Fruit fly (Drosophila melanogaster): ENCODE results near the gene CG16711.

CG16711 gene

DNA sequence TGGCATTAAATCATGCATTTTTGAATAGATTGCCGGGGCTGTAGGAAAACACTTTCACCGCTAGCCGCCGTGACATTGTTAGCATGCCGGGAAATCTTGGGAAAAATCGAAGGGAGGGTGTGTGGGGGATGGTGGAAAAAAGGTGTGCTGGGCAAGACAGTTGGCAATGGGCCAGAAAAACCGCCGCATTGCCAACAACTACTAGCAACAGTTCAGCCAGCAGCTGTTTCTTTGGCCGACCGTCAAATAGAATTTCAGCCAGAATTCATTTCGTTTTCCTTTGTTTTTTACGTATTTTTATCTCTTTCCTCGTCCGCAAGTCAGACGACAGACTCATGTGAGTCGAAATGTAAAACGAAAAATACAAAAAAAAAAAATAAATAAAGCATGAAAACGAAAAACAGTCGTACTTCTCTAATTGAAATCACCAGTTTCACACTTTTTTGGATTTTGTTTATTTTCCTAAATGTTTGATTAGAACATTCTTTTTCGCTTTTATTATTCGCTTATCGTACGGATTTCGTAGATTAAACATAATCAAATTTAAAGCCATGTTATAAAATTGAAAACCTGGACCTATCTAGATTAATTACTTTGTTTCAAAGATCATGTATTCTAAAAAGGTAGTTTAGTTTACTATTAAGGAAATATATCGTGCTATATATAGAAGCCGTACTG lies 13.2 kb upstream of the CG16711 start (continued):
- TF ChIP-seq gem (tag; optimal IDR thresholded peaks at IDR 0.05) (peak; percentile 69), CG8281 (tag; optimal IDR thresholded peaks at IDR 0.05) (no peak), Adf1 (GFP tag; IDR thresholded peaks at IDR 0.05) (0 out of 2 replicates have a peak, but pooled peaks have one; percentile 6), tll (GFP tag; optimal IDR thresholded peaks at IDR 0.05) (no peak), caup (GFP tag; optimal IDR thresholded peaks at IDR 0.05; ENCODE audit: severe bottlenecking) (peak; percentile 25), cato (GFP tag; optimal IDR thresholded peaks at IDR 0.05; ENCODE audit: borderline replicate concordance) (no peak), zfh2 (GFP tag; optimal IDR thresholded peaks at IDR 0.05) (no peak), Ets65A (GFP tag) (no peak), tx (GFP tag; optimal IDR thresholded peaks at IDR 0.05) (no peak), cwo (GFP tag; optimal IDR thresholded peaks at IDR 0.05) (no peak), Mad (GFP tag; optimal IDR thresholded peaks at IDR 0.05) (no peak), CG2202 (tag; optimal IDR thresholded peaks at IDR 0.05) (no peak), CG10654 (GFP tag; optimal IDR thresholded peaks at IDR 0.05) (no peak), MTF-1 (GFP tag; optimal IDR thresholded peaks at IDR 0.05; ENCODE audit: borderline replicate concordance) (no peak), CG12659 (GFP tag; optimal IDR thresholded peaks at IDR 0.05) (peak; percentile 58), Fer3 (tag; optimal IDR thresholded peaks at IDR 0.05) (peak; percentile 57), BEAF-32 (GFP tag; optimal IDR thresholded peaks at IDR 0.05) (no peak), Bteb2 (GFP tag; optimal IDR thresholded peaks at IDR 0.05) (peak; percentile 39), CG10462 (GFP tag; optimal IDR thresholded peaks at IDR 0.05) (no peak), bcd (GFP tag; optimal IDR thresholded peaks at IDR 0.05) (peak; percentile 5), CG7357 (GFP tag; IDR thresholded peaks at IDR 0.05) (no peak), en (GFP tag; optimal IDR thresholded peaks at IDR 0.05) (no peak), H2.0 (GFP tag; IDR thresholded peaks at IDR 0.05) (no peak), CG3847 (GFP tag; IDR thresholded peaks at IDR 0.05) (no peak), sqz (GFP tag; optimal IDR thresholded peaks at IDR 0.05) (no peak), btn (GFP tag; optimal IDR thresholded peaks at IDR 0.05) (no peak), CG7928 (GFP tag; optimal IDR thresholded peaks at IDR 0.05) (no peak), CG34422 (GFP tag; IDR thresholded peaks at IDR 0.05) (no peak), CG18764 (GFP tag; optimal IDR thresholded peaks at IDR 0.05) (no peak), CG3995 (GFP tag; optimal IDR thresholded peaks at IDR 0.05) (peak; percentile 6), Med (GFP tag) (peak; percentile 73), CG3281 (GFP tag; optimal IDR thresholded peaks at IDR 0.05) (peak; percentile 70), CG16815 (GFP tag; optimal IDR thresholded peaks at IDR 0.05) (no peak), Drgx (GFP tag; IDR thresholded peaks at IDR 0.05) (no peak; the same call in 1 of the 2 replicates), Myb (GFP tag; optimal IDR thresholded peaks at IDR 0.05) (peak; percentile 24), CG18599 (GFP tag; optimal IDR thresholded peaks at IDR 0.05) (peak; percentile 73), kay (GFP tag; optimal IDR thresholded peaks at IDR 0.05) (no peak), Antp (GFP tag; optimal IDR thresholded peaks at IDR 0.05) (no peak), CG14710 (tag; optimal IDR thresholded peaks at IDR 0.05) (no peak), Mes4 (GFP tag; optimal IDR thresholded peaks at IDR 0.05) (no peak), CG17361 (GFP tag; IDR thresholded peaks at IDR 0.05) (no peak), CG7271 (tag; optimal IDR thresholded peaks at IDR 0.05) (no peak), CG10321 (GFP tag; IDR thresholded peaks at IDR 0.05) (no peak), Trl (optimal IDR thresholded peaks at IDR 0.05) (no peak), Trl (GFP tag; optimal IDR thresholded peaks at IDR 0.05) (no peak), lilli (GFP tag; optimal IDR thresholded peaks at IDR 0.05) (peak; percentile 40), CG7372 (GFP tag; IDR thresholded peaks at IDR 0.05) (no peak), Lhr (GFP tag; optimal IDR thresholded peaks at IDR 0.05) (no peak), CG34376 (GFP tag; optimal IDR thresholded peaks at IDR 0.05) (no peak), Eip74EF (GFP tag; optimal IDR thresholded peaks at IDR 0.05) (no peak)

Measured in whole organism, embryonic.